Worm (Caenorhabditis elegans) whole organism, young adult: ENCODE results near the gene B0244.10.
A peak's percentile ranks its signal among the peaks of the same experiment; 100 is the strongest.

ENCODE experiments used
- B0035.1 ChIP-seq: sonication (generic microtip); optimal IDR thresholded peaks from 2 replicates; lab custom pipeline; 2016; ENCODE audit warnings: missing genetic modification characterization, mild to moderate bottlenecking, missing compliant biosample characterization, missing genotype, missing genetic modification reagents
- C17E4.6 ChIP-seq: fragments of 200-800 bp; sonication (Bioruptor generic); IDR thresholded peaks from 2 replicates; pipeline ENCODE4 v1.3.6; 2022; ENCODE audit warnings: missing genetic modification reagents, missing genetic modification characterization, missing compliant biosample characterization
- D2030.7 ChIP-seq: fragments of 200-800 bp; sonication (Bioruptor generic); IDR thresholded peaks from 2 replicates; pipeline ENCODE4 v1.3.6; 2022; ENCODE audit warnings: missing genetic modification reagents, missing genetic modification characterization, missing compliant biosample characterization
- F22D6.2 ChIP-seq: sonication (generic microtip); optimal IDR thresholded peaks from 2 replicates; lab custom pipeline; 2016; ENCODE audit warnings: mild to moderate bottlenecking, missing genetic modification characterization, missing compliant biosample characterization
- F37B4.10 ChIP-seq: fragments of 200-800 bp; sonication (Bioruptor generic); IDR thresholded peaks from 2 replicates; pipeline ENCODE4 v1.3.6; 2022; ENCODE audit warnings: missing genetic modification characterization, missing compliant biosample characterization
- F55B11.4 ChIP-seq: sonication (generic microtip); optimal IDR thresholded peaks from 2 replicates; lab custom pipeline; 2016; ENCODE audit warnings: missing compliant biosample characterization, missing genetic modification characterization, borderline replicate concordance; ENCODE audit not compliant: insufficient read depth
- F57A8.1 ChIP-seq: fragments of 200-800 bp; sonication (Bioruptor generic); optimal IDR thresholded peaks from 2 replicates; lab custom pipeline; 2018; ENCODE audit warnings: mild to moderate bottlenecking, missing genetic modification characterization, moderate library complexity, missing compliant biosample characterization
- F57C9.4 ChIP-seq: sonication (generic microtip); optimal IDR thresholded peaks from 2 replicates; lab custom pipeline; 2017; ENCODE audit warnings: mild to moderate bottlenecking, missing genetic modification characterization, missing compliant biosample characterization
- K12H6.12 ChIP-seq: fragments of 200-800 bp; sonication (Bioruptor generic); optimal IDR thresholded peaks from 2 replicates; lab custom pipeline; 2018; ENCODE audit warnings: mild to moderate bottlenecking, missing genetic modification characterization, missing compliant biosample characterization
- ama-1 ChIP-seq, 3 experiments: fragments of 150-350 bp in 1 of 3; sonication (generic microtip) in 2 of 3; optimal IDR thresholded peaks; 2 replicates each; lab custom pipeline; 2014 to 2018; ENCODE audit warnings: missing biosample characterization in 2 of 3, missing genetic modification characterization in 2 of 3, missing genetic modification reagents in 2 of 3
- attf-3 ChIP-seq: fragments of 200-800 bp; sonication (Bioruptor generic); conservative IDR thresholded peaks from 2 replicates; pipeline ENCODE4 v1.3.6; 2022; ENCODE audit warnings: missing genetic modification reagents, missing genetic modification characterization, missing compliant biosample characterization
- attf-6 ChIP-seq: fragments of 200-800 bp; sonication (Bioruptor generic); IDR thresholded peaks from 2 replicates; pipeline ENCODE4 v1.3.6; 2022; ENCODE audit warnings: missing genetic modification reagents, missing genetic modification characterization, missing compliant biosample characterization
- bed-1 ChIP-seq: fragments of 200-800 bp; sonication (Bioruptor generic); IDR thresholded peaks from 2 replicates; pipeline ENCODE4 v1.3.6; 2022; ENCODE audit warnings: missing genetic modification reagents, missing genetic modification characterization, missing compliant biosample characterization
- bed-2 ChIP-seq: fragments of 200-800 bp; sonication (Bioruptor generic); IDR thresholded peaks from 2 replicates; pipeline ENCODE4 v1.3.6; 2022; ENCODE audit warnings: missing genetic modification reagents, missing genetic modification characterization, missing compliant biosample characterization
- ceh-27 ChIP-seq: fragments of 200-800 bp; sonication (Bioruptor generic); optimal IDR thresholded peaks from 2 replicates; lab custom pipeline; 2018; ENCODE audit warnings: mild to moderate bottlenecking, missing genetic modification characterization, moderate library complexity, missing compliant biosample characterization
- dox-1 ChIP-seq: fragments of 200-800 bp; sonication (Bioruptor generic); IDR thresholded peaks from 2 replicates; pipeline ENCODE4 v1.3.6; 2022; ENCODE audit warnings: missing genetic modification reagents, missing genetic modification characterization, missing compliant biosample characterization
- dpl-1 ChIP-seq: fragments of 150-350 bp; optimal IDR thresholded peaks from 2 replicates; lab custom pipeline; 2014; ENCODE audit warnings: missing biosample characterization, missing genetic modification reagents, missing genetic modification characterization
- efl-1 ChIP-seq: fragments of 150-350 bp; optimal IDR thresholded peaks from 2 replicates; lab custom pipeline; 2014; ENCODE audit warnings: missing biosample characterization, missing genetic modification reagents, missing genetic modification characterization
- egl-44 ChIP-seq: fragments of 200-800 bp; sonication (Bioruptor generic); IDR thresholded peaks from 2 replicates; pipeline ENCODE4 v1.3.6; 2022; ENCODE audit warnings: missing genetic modification reagents, missing genetic modification characterization, missing compliant biosample characterization
- him-1 ChIP-seq: sonication (generic microtip); optimal IDR thresholded peaks from 2 replicates; lab custom pipeline; 2016; ENCODE audit warnings: missing genotype, missing genetic modification reagents, missing genetic modification characterization, missing compliant biosample characterization
- hmg-1.2 ChIP-seq: fragments of 200-800 bp; sonication (Bioruptor generic); IDR thresholded peaks from 2 replicates; pipeline ENCODE4 v1.3.6; 2022; ENCODE audit warnings: missing genetic modification reagents, missing genetic modification characterization, missing compliant biosample characterization
- hsf-1 ChIP-seq: fragments of 200-800 bp; sonication (Bioruptor generic); IDR thresholded peaks from 2 replicates; pipeline ENCODE4 v1.3.6; 2022; ENCODE audit warnings: missing genetic modification reagents, missing genetic modification characterization, missing compliant biosample characterization
- let-526 ChIP-seq: fragments of 200-800 bp; sonication (Bioruptor generic); IDR thresholded peaks from 2 replicates; pipeline ENCODE4 v1.3.6; 2022; ENCODE audit warnings: missing genetic modification reagents, missing genetic modification characterization, missing compliant biosample characterization
- lin-54 ChIP-seq: fragments of 200-800 bp; sonication (Bioruptor generic); optimal IDR thresholded peaks from 2 replicates; lab custom pipeline; 2018; ENCODE audit warnings: mild to moderate bottlenecking, missing genetic modification characterization, missing compliant biosample characterization
- lsl-1 ChIP-seq: fragments of 200-800 bp; sonication (Bioruptor generic); optimal IDR thresholded peaks from 2 replicates; lab custom pipeline; 2018; ENCODE audit warnings: mild to moderate bottlenecking, missing genetic modification characterization, moderate library complexity, missing compliant biosample characterization
- lsy-27 ChIP-seq: sonication (generic microtip); optimal IDR thresholded peaks from 2 replicates; lab custom pipeline; 2017; ENCODE audit warnings: missing genetic modification characterization, mild to moderate bottlenecking, missing compliant biosample characterization, antibody characterized with exemption, missing genotype, borderline replicate concordance; ENCODE audit not compliant: insufficient read depth
- madf-3 ChIP-seq: fragments of 200-800 bp; sonication (Bioruptor generic); IDR thresholded peaks from 2 replicates; pipeline ENCODE4 v1.3.6; 2022; ENCODE audit warnings: missing genetic modification reagents, missing genetic modification characterization, missing compliant biosample characterization
- madf-6 ChIP-seq: fragments of 200-800 bp; sonication (Bioruptor generic); IDR thresholded peaks from 2 replicates; pipeline ENCODE4 v1.3.6; 2022; ENCODE audit warnings: missing genetic modification reagents, missing genetic modification characterization, missing compliant biosample characterization
- mcd-1 ChIP-seq: fragments of 200-800 bp; sonication (Bioruptor generic); IDR thresholded peaks from 2 replicates; pipeline ENCODE4 v1.3.6; 2022; ENCODE audit warnings: missing genetic modification reagents, missing genetic modification characterization, missing compliant biosample characterization
- nfya-1 ChIP-seq: sonication (generic microtip); optimal IDR thresholded peaks from 2 replicates; lab custom pipeline; 2017; ENCODE audit warnings: antibody characterized with exemption, missing compliant biosample characterization, missing genetic modification characterization, borderline replicate concordance; ENCODE audit not compliant: insufficient read depth
- nhr-120 ChIP-seq: fragments of 200-800 bp; sonication (Bioruptor generic); IDR thresholded peaks from 2 replicates; pipeline ENCODE4 v1.3.6; 2022; ENCODE audit warnings: missing genetic modification characterization, missing compliant biosample characterization
- nhr-179 ChIP-seq: sonication (generic microtip); optimal IDR thresholded peaks from 2 replicates; lab custom pipeline; 2016; ENCODE audit warnings: mild to moderate bottlenecking, missing genetic modification characterization, missing compliant biosample characterization
- pbrm-1 ChIP-seq: fragments of 200-800 bp; sonication (Bioruptor generic); IDR thresholded peaks from 2 replicates; pipeline ENCODE4 v1.3.6; 2022; ENCODE audit warnings: missing genetic modification reagents, missing genetic modification characterization, missing compliant biosample characterization
- rcor-1 ChIP-seq: fragments of 200-800 bp; sonication (Bioruptor generic); IDR thresholded peaks from 2 replicates; pipeline ENCODE4 v1.3.6; 2022; ENCODE audit warnings: missing genetic modification reagents, missing genetic modification characterization, missing compliant biosample characterization
- rec-8 ChIP-seq, 2 experiments: sonication (generic microtip); optimal IDR thresholded peaks; 2 replicates each; lab custom pipeline; 2016; ENCODE audit warnings: mild to moderate bottlenecking in 2 of 2, missing genetic modification characterization in 2 of 2, missing genetic modification reagents in 2 of 2, missing genotype in 2 of 2, missing biosample characterization in 1 of 2, missing compliant biosample characterization in 1 of 2, moderate library complexity in 1 of 2
- snpc-1.1 ChIP-seq: sonication (generic microtip); optimal IDR thresholded peaks from 2 replicates; lab custom pipeline; 2017; ENCODE audit warnings: missing genetic modification characterization, mild to moderate bottlenecking, missing compliant biosample characterization, antibody characterized with exemption, moderate library complexity, missing genotype, missing genetic modification reagents; ENCODE audit not compliant: insufficient read depth
- snpc-1.3 ChIP-seq: sonication (generic microtip); optimal IDR thresholded peaks from 2 replicates; lab custom pipeline; 2017; ENCODE audit warnings: missing genetic modification characterization, mild to moderate bottlenecking, missing compliant biosample characterization, antibody characterized with exemption, moderate library complexity, missing genotype, missing genetic modification reagents; ENCODE audit not compliant: insufficient read depth
- snpc-4 ChIP-seq, 5 experiments: fragments of 150-350 bp in 1 of 5; sonication (generic microtip) in 4 of 5; optimal IDR thresholded peaks; 2 replicates each; lab custom pipeline; 2014 to 2018; ENCODE audit warnings: missing genetic modification characterization in 5 of 5, missing biosample characterization in 3 of 5, antibody characterized with exemption in 2 of 5, mild to moderate bottlenecking in 2 of 5, missing compliant biosample characterization in 2 of 5, missing genotype in 2 of 5, moderate library complexity in 2 of 5, missing genetic modification reagents in 1 of 5
- tbp1 ChIP-seq: fragments of 200-800 bp; sonication (Bioruptor generic); optimal IDR thresholded peaks from 2 replicates; lab custom pipeline; 2018; ENCODE audit warnings: mild to moderate bottlenecking, missing genetic modification characterization, missing compliant biosample characterization
- tbx-9 ChIP-seq: sonication (generic microtip); optimal IDR thresholded peaks from 2 replicates; lab custom pipeline; 2016; ENCODE audit warnings: borderline replicate concordance, missing genetic modification characterization, inconsistent platforms, missing compliant biosample characterization
- tlf-1 ChIP-seq: fragments of 200-800 bp; sonication (Bioruptor generic); optimal IDR thresholded peaks from 2 replicates; lab custom pipeline; 2018; ENCODE audit warnings: mild to moderate bottlenecking, missing genetic modification characterization, missing compliant biosample characterization
- xnd-1 ChIP-seq: sonication (generic microtip); optimal IDR thresholded peaks from 2 replicates; lab custom pipeline; 2016; ENCODE audit warnings: missing genotype, missing genetic modification reagents, missing genetic modification characterization, missing compliant biosample characterization
- zfh-2 ChIP-seq: fragments of 200-800 bp; sonication (Bioruptor generic); conservative IDR thresholded peaks from 2 replicates; pipeline ENCODE4 v1.3.6; 2022; ENCODE audit warnings: missing genetic modification reagents, missing genetic modification characterization, missing compliant biosample characterization

Gene B0244.10

DNA sequence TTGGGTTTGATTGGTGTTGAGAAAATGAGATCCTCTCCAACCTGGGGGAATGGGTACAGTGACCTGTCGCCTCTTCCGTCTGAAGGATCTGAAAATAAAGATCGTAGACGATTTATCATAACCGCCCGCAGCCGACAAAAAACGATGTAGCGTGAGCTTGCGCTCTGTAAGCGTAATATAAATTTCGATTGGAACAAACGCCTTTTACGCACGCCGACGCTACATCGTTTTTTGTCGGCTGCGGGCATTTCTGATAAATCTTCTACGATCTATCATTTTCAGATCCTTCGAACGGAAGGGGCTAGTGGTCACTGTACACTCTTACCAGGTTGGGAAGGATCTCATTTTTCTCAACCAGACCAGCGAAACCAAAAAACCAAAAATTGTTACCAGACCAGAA lies 13.4 kb downstream of the B0244.10 start:
- TF ChIP-seq snpc-4 (GFP tag; optimal IDR thresholded peaks at IDR 0.05; lab: Kevin White, UChicago) (no peak), snpc-4 (tag; optimal IDR thresholded peaks at IDR 0.05; lab: Kevin White, UChicago) (peak in 3 of 4 experiments; percentile 70 to 90 (median 90)), attf-3 (GFP tag; lab: Robert Waterston, UW) (no peak), snpc-1.1 (tag; lab: Kevin White, UChicago) (peak; percentile 70)

DNA sequence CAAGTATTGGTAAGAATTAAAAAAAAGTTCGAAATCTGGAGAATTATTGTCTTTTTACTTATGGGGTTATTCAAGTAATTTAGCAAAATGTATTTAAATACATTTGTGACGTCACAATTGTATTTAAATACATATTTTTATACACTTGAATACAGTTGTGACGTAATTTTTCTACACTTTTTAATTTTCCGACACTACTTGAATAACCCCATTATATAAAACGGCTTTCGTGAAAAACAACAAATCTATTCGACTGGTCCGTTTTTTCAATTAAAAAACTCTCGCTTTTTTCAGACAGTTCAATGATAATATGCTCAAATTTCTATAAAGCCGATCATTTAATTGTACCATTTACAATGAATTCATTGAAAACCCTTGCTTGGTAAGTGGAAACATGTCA lies 15.5 kb downstream of the B0244.10 start:
- TF ChIP-seq xnd-1 (tag; lab: Kevin White, UChicago) (no peak), D2030.7 (no peak), attf-6 (GFP tag; lab: Robert Waterston, UW) (no peak), ama-1 (optimal IDR thresholded peaks at IDR 0.05; lab: Kevin White, UChicago) (no peak), ama-1 (GFP tag; optimal IDR thresholded peaks at IDR 0.05; lab: Kevin White, UChicago) (no peak), lsl-1 (GFP tag; lab: Kevin White, UChicago) (no peak), tlf-1 (GFP tag; lab: Kevin White, UChicago) (no peak), zfh-2 (GFP tag; lab: Robert Waterston, UW) (no peak), egl-44 (GFP tag; lab: Robert Waterston, UW) (no peak), madf-3 (GFP tag; lab: Robert Waterston, UW) (no peak), snpc-1.3 (tag; lab: Kevin White, UChicago) (no peak), dpl-1 (GFP tag; lab: Kevin White, UChicago) (no peak), hsf-1 (GFP tag; lab: Robert Waterston, UW) (no peak), lsy-27 (tag; lab: Kevin White, UChicago) (no peak), bed-1 (GFP tag; lab: Robert Waterston, UW) (no peak), tbp1 (GFP tag; lab: Kevin White, UChicago) (no peak), lin-54 (GFP tag; lab: Kevin White, UChicago) (no peak)

ce11 chrIII:5755204-5755603 lies 20.2 kb downstream of the B0244.10 start, which contains the start of gene ida-1:
Gene ida-1, plus strand, starts transcription at chrIII:5755539.
- TF ChIP-seq F57A8.1 (GFP tag; lab: Kevin White, UChicago) (no peak), egl-44 (GFP tag; lab: Robert Waterston, UW) (no peak), ceh-27 (peak; percentile 28), let-526 (no peak), dox-1 (GFP tag; lab: Robert Waterston, UW) (no peak), him-1 (no peak), F22D6.2 (tag; lab: Kevin White, UChicago) (no peak), pbrm-1 (no peak), mcd-1 (GFP tag; lab: Robert Waterston, UW) (peak; percentile 63), tlf-1 (GFP tag; lab: Kevin White, UChicago) (no peak), hmg-1.2 (GFP tag; lab: Robert Waterston, UW) (peak; percentile 65), F55B11.4 (tag; lab: Kevin White, UChicago) (no peak), F37B4.10 (no peak), K12H6.12 (tag; lab: Kevin White, UChicago) (peak; percentile 60), B0035.1 (tag; lab: Kevin White, UChicago) (no peak), F57C9.4 (tag; lab: Kevin White, UChicago) (no peak), madf-6 (GFP tag; lab: Robert Waterston, UW) (no peak), rec-8 (tag; optimal IDR thresholded peaks at IDR 0.05; lab: Kevin White, UChicago) (no peak), bed-2 (no peak), snpc-4 (GFP tag; optimal IDR thresholded peaks at IDR 0.05; lab: Kevin White, UChicago) (no peak), snpc-4 (tag; optimal IDR thresholded peaks at IDR 0.05; lab: Kevin White, UChicago) (no peak), nfya-1 (tag; lab: Kevin White, UChicago) (no peak), C17E4.6 (GFP tag; lab: Robert Waterston, UW) (no peak), tbx-9 (tag; lab: Kevin White, UChicago) (no peak), efl-1 (GFP tag; lab: Kevin White, UChicago) (no peak), zfh-2 (GFP tag; lab: Robert Waterston, UW) (no peak), rcor-1 (GFP tag; lab: Robert Waterston, UW) (no peak), nhr-120 (GFP tag; lab: Robert Waterston, UW) (no peak), nhr-179 (tag; lab: Kevin White, UChicago) (no peak)
